Worm (Caenorhabditis elegans): ENCODE measurements around the gene F31F7.1.

The F31F7.1 gene

ce11 chrV:6270552-6270951 lies 5.7 kb upstream of the F31F7.1 start, which contains the start of gene F31F7.2:
TSS of gene F31F7.2 (plus strand) at chrV:6270852.
- no peak for TF ChIP-seq cog-1 (tag; optimal IDR thresholded peaks at IDR 0.05)
- TF ChIP-seq T22C8.4 (GFP tag; IDR thresholded peaks at IDR 0.05), result no peak
- TF ChIP-seq klf-2 (GFP tag; conservative IDR thresholded peaks at IDR 0.05), result no peak
- no peak for TF ChIP-seq tab-1 (GFP tag; IDR thresholded peaks at IDR 0.05)
- TF ChIP-seq med-1 (GFP tag; optimal IDR thresholded peaks at IDR 0.05; ENCODE audit: insufficient read depth), result no peak
- TF ChIP-seq ref-1 (GFP tag; conservative IDR thresholded peaks at IDR 0.05), result no peak
- TF ChIP-seq flt-1 (GFP tag; IDR thresholded peaks at IDR 0.05), result no peak
- no peak for TF ChIP-seq ztf-29 (GFP tag; IDR thresholded peaks at IDR 0.05)
- no peak for TF ChIP-seq ztf-23 (GFP tag; IDR thresholded peaks at IDR 0.05)

- TF ChIP-seq cog-1 (tag; optimal IDR thresholded peaks at IDR 0.05) (no peak), med-1 (GFP tag; optimal IDR thresholded peaks at IDR 0.05; ENCODE audit: insufficient read depth) (no peak), tab-1 (GFP tag; IDR thresholded peaks at IDR 0.05) (no peak), ztf-23 (GFP tag; IDR thresholded peaks at IDR 0.05) (no peak), T22C8.4 (GFP tag; IDR thresholded peaks at IDR 0.05) (no peak), ztf-29 (GFP tag; IDR thresholded peaks at IDR 0.05) (no peak), klf-2 (GFP tag; conservative IDR thresholded peaks at IDR 0.05) (no peak), flt-1 (GFP tag; IDR thresholded peaks at IDR 0.05) (no peak), ref-1 (GFP tag; conservative IDR thresholded peaks at IDR 0.05) (no peak)
These were observed 1.0 kb upstream of the F31F7.1 start for ce11 chrV:6275209-6275608.

ce11 chrV:6277178-6277834 lies 1.1 kb downstream of the F31F7.1 start:
- TF ChIP-seq klf-2 (GFP tag; conservative IDR thresholded peaks at IDR 0.05), result no peak
- TF ChIP-seq T22C8.4 (GFP tag; IDR thresholded peaks at IDR 0.05), result no peak
- no peak for TF ChIP-seq ztf-29 (GFP tag; IDR thresholded peaks at IDR 0.05)
- TF ChIP-seq ref-1 (GFP tag; conservative IDR thresholded peaks at IDR 0.05), result no peak

ce11 chrV:6278117-6279081 lies 2.2 kb downstream of the F31F7.1 start, which contains the start of gene fil-2:
TSS of gene fil-2 (plus strand) at chrV:6279031.
- TF ChIP-seq flt-1 (GFP tag; IDR thresholded peaks at IDR 0.05) (no peak), cog-1 (tag; optimal IDR thresholded peaks at IDR 0.05) (no peak), ztf-29 (GFP tag; IDR thresholded peaks at IDR 0.05) (no peak), ztf-23 (GFP tag; IDR thresholded peaks at IDR 0.05) (no peak), med-1 (GFP tag; optimal IDR thresholded peaks at IDR 0.05; ENCODE audit: insufficient read depth) (no peak)

ce11 chrV:6280067-6280466 lies 3.8 kb downstream of the F31F7.1 start:
- no peak for TF ChIP-seq tab-1 (GFP tag; IDR thresholded peaks at IDR 0.05)
- TF ChIP-seq ztf-23 (GFP tag; IDR thresholded peaks at IDR 0.05), result no peak
- TF ChIP-seq flt-1 (GFP tag; IDR thresholded peaks at IDR 0.05), result no peak
- no peak for TF ChIP-seq ref-1 (GFP tag; conservative IDR thresholded peaks at IDR 0.05)
- TF ChIP-seq T22C8.4 (GFP tag; IDR thresholded peaks at IDR 0.05), result no peak
- TF ChIP-seq klf-2 (GFP tag; conservative IDR thresholded peaks at IDR 0.05), result no peak
- TF ChIP-seq med-1 (GFP tag; optimal IDR thresholded peaks at IDR 0.05; ENCODE audit: insufficient read depth), result no peak
- TF ChIP-seq ztf-29 (GFP tag; IDR thresholded peaks at IDR 0.05), result no peak
- no peak for TF ChIP-seq cog-1 (tag; optimal IDR thresholded peaks at IDR 0.05)

ce11 chrV:6281175-6281574 lies 4.9 kb downstream of the F31F7.1 start, which contains the start of the genes K12B6.4 and spe-49:
TSS of gene K12B6.4 (minus strand) at chrV:6281275.
TSS of gene spe-49 (plus strand) at chrV:6281359.
- TF ChIP-seq ztf-29 (GFP tag; IDR thresholded peaks at IDR 0.05) (no peak), flt-1 (GFP tag; IDR thresholded peaks at IDR 0.05) (no peak), med-1 (GFP tag; optimal IDR thresholded peaks at IDR 0.05; ENCODE audit: insufficient read depth) (no peak), ref-1 (GFP tag; conservative IDR thresholded peaks at IDR 0.05) (no peak)

DNA sequence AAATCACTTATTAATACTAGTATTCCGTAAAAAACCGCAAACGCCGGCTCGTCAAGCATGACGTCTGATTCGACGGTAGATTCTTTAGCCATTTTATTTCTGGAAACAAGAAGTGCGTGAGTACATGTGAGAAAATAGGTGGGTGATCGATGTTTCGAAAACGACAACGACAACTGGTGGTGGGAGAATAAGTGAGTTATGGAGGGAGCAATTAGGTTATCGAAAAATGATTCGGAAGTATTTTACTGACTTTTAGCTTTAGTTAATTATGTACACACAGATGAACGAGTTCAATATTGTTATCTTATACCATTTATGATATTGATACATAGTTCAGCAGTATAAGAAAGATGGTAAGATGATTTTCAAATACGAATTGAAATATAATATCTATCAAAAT lies 10.1 kb downstream of the F31F7.1 start, which contains the start of gene srn-1:
srn-1 (minus strand) TSS at position 101 of the 400 bp plus-strand sequence.
- TF ChIP-seq cog-1 (tag; optimal IDR thresholded peaks at IDR 0.05) (no peak), klf-2 (GFP tag; conservative IDR thresholded peaks at IDR 0.05) (no peak), flt-1 (GFP tag; IDR thresholded peaks at IDR 0.05) (no peak), med-1 (GFP tag; optimal IDR thresholded peaks at IDR 0.05; ENCODE audit: insufficient read depth) (no peak), ztf-29 (GFP tag; IDR thresholded peaks at IDR 0.05) (no peak), ztf-23 (GFP tag; IDR thresholded peaks at IDR 0.05) (no peak), ref-1 (GFP tag; conservative IDR thresholded peaks at IDR 0.05) (no peak), T22C8.4 (GFP tag; IDR thresholded peaks at IDR 0.05) (no peak), tab-1 (GFP tag; IDR thresholded peaks at IDR 0.05) (no peak)

- no peak for TF ChIP-seq ztf-23 (GFP tag; IDR thresholded peaks at IDR 0.05)
- no peak for TF ChIP-seq tab-1 (GFP tag; IDR thresholded peaks at IDR 0.05)
- no peak for TF ChIP-seq klf-2 (GFP tag; conservative IDR thresholded peaks at IDR 0.05)
- no peak for TF ChIP-seq med-1 (GFP tag; optimal IDR thresholded peaks at IDR 0.05; ENCODE audit: insufficient read depth)
- TF ChIP-seq ref-1 (GFP tag; conservative IDR thresholded peaks at IDR 0.05), result no peak
- no peak for TF ChIP-seq T22C8.4 (GFP tag; IDR thresholded peaks at IDR 0.05)
- TF ChIP-seq cog-1 (tag; optimal IDR thresholded peaks at IDR 0.05), result no peak
- TF ChIP-seq ztf-29 (GFP tag; IDR thresholded peaks at IDR 0.05), result no peak
- no peak for TF ChIP-seq flt-1 (GFP tag; IDR thresholded peaks at IDR 0.05)
These were observed 12.4 kb downstream of the F31F7.1 start, which contains the start of gene K12B6.11 for ce11 chrV:6288607-6289006. TSS of gene K12B6.11 (plus strand) at chrV:6288907.

ce11 chrV:6291301-6291700 lies 15.1 kb downstream of the F31F7.1 start:
- TF ChIP-seq tab-1 (GFP tag; IDR thresholded peaks at IDR 0.05), result no peak
- TF ChIP-seq klf-2 (GFP tag; conservative IDR thresholded peaks at IDR 0.05), result no peak
- no peak for TF ChIP-seq cog-1 (tag; optimal IDR thresholded peaks at IDR 0.05)
- no peak for TF ChIP-seq ztf-23 (GFP tag; IDR thresholded peaks at IDR 0.05)
- no peak for TF ChIP-seq med-1 (GFP tag; optimal IDR thresholded peaks at IDR 0.05; ENCODE audit: insufficient read depth)
- TF ChIP-seq flt-1 (GFP tag; IDR thresholded peaks at IDR 0.05), result no peak
- no peak for TF ChIP-seq ztf-29 (GFP tag; IDR thresholded peaks at IDR 0.05)
- TF ChIP-seq T22C8.4 (GFP tag; IDR thresholded peaks at IDR 0.05), result no peak
- TF ChIP-seq ref-1 (GFP tag; conservative IDR thresholded peaks at IDR 0.05), result no peak
